Fruit fly (Drosophila melanogaster) whole organism, embryonic: Measurements from ENCODE around the gene CG13917.

Source experiments
- Aef1 ChIP-seq: fragments of 200-800 bp; sonication (Bioruptor generic); IDR thresholded peaks from 3 replicates; pipeline ENCODE4 v1.3.6; 2022; ENCODE audit warnings: missing biosample characterization, missing genetic modification characterization
- Bteb2 ChIP-seq: fragments of 200-800 bp; sonication (Bioruptor generic); optimal IDR thresholded peaks from 2 replicates; lab custom pipeline; 2016; ENCODE audit warnings: missing biosample characterization, missing genetic modification characterization
- CG10274 ChIP-seq: fragments of 200-800 bp; sonication (Bioruptor generic); optimal IDR thresholded peaks from 3 replicates; lab custom pipeline; 2017; ENCODE audit warnings: missing biosample characterization, mild to moderate bottlenecking, missing genetic modification characterization
- CG10543 ChIP-seq: fragments of 200-800 bp; sonication (Bioruptor generic); optimal IDR thresholded peaks from 3 replicates; lab custom pipeline; 2017; ENCODE audit warnings: missing biosample characterization, mild to moderate bottlenecking, missing genetic modification characterization, moderate library complexity
- CG11695 ChIP-seq: fragments of 200-800 bp; sonication (Bioruptor generic); IDR thresholded peaks from 3 replicates; pipeline ENCODE4 v1.3.6; 2022; ENCODE audit warnings: missing biosample characterization, missing genetic modification characterization
- CG12942 ChIP-seq: fragments of 200-800 bp; sonication (Bioruptor generic); optimal IDR thresholded peaks from 3 replicates; lab custom pipeline; 2016; ENCODE audit warnings: missing biosample characterization, missing genetic modification characterization
- CG14860 ChIP-seq: fragments of 200-800 bp; sonication (Bioruptor generic); IDR thresholded peaks from 3 replicates; pipeline ENCODE4 v1.3.6; 2022; ENCODE audit warnings: missing biosample characterization, missing genetic modification characterization; ENCODE audit not compliant: partially characterized antibody
- CG16813 ChIP-seq: fragments of 200-800 bp; sonication (Bioruptor generic); IDR thresholded peaks from 3 replicates; pipeline ENCODE4 v1.3.6; 2022; ENCODE audit warnings: missing biosample characterization, missing genetic modification characterization; ENCODE audit not compliant: partially characterized antibody
- CG17359 ChIP-seq: fragments of 200-800 bp; sonication (Bioruptor generic); optimal IDR thresholded peaks from 3 replicates; lab custom pipeline; 2018; ENCODE audit warnings: missing biosample characterization, mild to moderate bottlenecking, missing genetic modification characterization, moderate library complexity
- CG18599 ChIP-seq: fragments of 200-800 bp; sonication (Bioruptor generic); optimal IDR thresholded peaks from 3 replicates; lab custom pipeline; 2017; ENCODE audit warnings: missing biosample characterization, missing genetic modification characterization, mild to moderate bottlenecking, moderate library complexity, missing genetic modification reagents
- CG2116 ChIP-seq: fragments of 200-800 bp; sonication (Bioruptor generic); optimal IDR thresholded peaks from 3 replicates; lab custom pipeline; 2018; ENCODE audit warnings: missing biosample characterization, mild to moderate bottlenecking, missing genetic modification characterization
- CG34224 ChIP-seq: fragments of 200-800 bp; sonication (Bioruptor generic); IDR thresholded peaks from 3 replicates; pipeline ENCODE4 v1.3.6; 2022; ENCODE audit warnings: missing biosample characterization, missing genetic modification characterization; ENCODE audit not compliant: partially characterized antibody
- CG3726 ChIP-seq: fragments of 200-800 bp; sonication (Bioruptor generic); IDR thresholded peaks from 3 replicates; pipeline ENCODE4, ENCODE4 v1.3.6; 2022; ENCODE audit warnings: missing biosample characterization, missing genetic modification characterization
- CG4282 ChIP-seq: fragments of 200-800 bp; sonication (Bioruptor generic); optimal IDR thresholded peaks from 2 replicates; lab custom pipeline; 2016; ENCODE audit warnings: missing biosample characterization, missing genetic modification characterization
- CG43689 ChIP-seq: fragments of 200-800 bp; sonication (Bioruptor generic); IDR thresholded peaks from 2 replicates; pipeline ENCODE4 v1.3.6; 2022; ENCODE audit warnings: missing biosample characterization, missing genetic modification characterization
- CG4617 ChIP-seq: fragments of 200-800 bp; sonication (Bioruptor generic); optimal IDR thresholded peaks from 3 replicates; lab custom pipeline; 2016; ENCODE audit warnings: missing biosample characterization, missing genetic modification characterization, borderline replicate concordance
- CG6683 ChIP-seq: fragments of 200-800 bp; sonication (Bioruptor generic); optimal IDR thresholded peaks from 2 replicates; lab custom pipeline; 2017; ENCODE audit warnings: missing biosample characterization, mild to moderate bottlenecking, missing genetic modification characterization, missing genetic modification reagents
- CG6791 ChIP-seq: fragments of 200-800 bp; sonication (Bioruptor generic); IDR thresholded peaks from 3 replicates; pipeline ENCODE4 v1.3.6; 2022; ENCODE audit warnings: missing biosample characterization, missing genetic modification characterization; ENCODE audit not compliant: partially characterized antibody
- CG7372 ChIP-seq: fragments of 200-800 bp; sonication (Bioruptor generic); IDR thresholded peaks from 2 replicates; pipeline ENCODE4 v1.3.6; 2022; ENCODE audit warnings: missing biosample characterization, missing genetic modification characterization
- CG8944 ChIP-seq: fragments of 200-800 bp; sonication (Bioruptor generic); optimal IDR thresholded peaks from 3 replicates; lab custom pipeline; 2016; ENCODE audit warnings: missing biosample characterization, missing genetic modification characterization
- CG9609 ChIP-seq: fragments of 200-800 bp; sonication (Bioruptor generic); optimal IDR thresholded peaks from 3 replicates; lab custom pipeline; 2016; ENCODE audit warnings: missing biosample characterization, missing genetic modification characterization
- Camta ChIP-seq: fragments of 200-800 bp; sonication (Bioruptor generic); optimal IDR thresholded peaks from 2 replicates; lab custom pipeline; 2016; ENCODE audit warnings: missing biosample characterization, missing genetic modification characterization
- HmgZ ChIP-seq: fragments of 200-800 bp; sonication (Bioruptor generic); optimal IDR thresholded peaks from 2 replicates; lab custom pipeline; 2018; ENCODE audit warnings: missing biosample characterization, mild to moderate bottlenecking, missing genetic modification characterization
- Hr39 ChIP-seq: fragments of >200 bp; optimal IDR thresholded peaks from 2 replicates; lab custom pipeline; 2017
- Lpt ChIP-seq: fragments of >200 bp; optimal IDR thresholded peaks from 2 replicates; lab custom pipeline; 2018; ENCODE audit warnings: missing biosample characterization, missing genetic modification characterization
- Myb ChIP-seq: fragments of 200-800 bp; sonication (Bioruptor generic); optimal IDR thresholded peaks from 2 replicates; lab custom pipeline; 2016; ENCODE audit warnings: missing biosample characterization, missing genetic modification characterization
- NC2β ChIP-seq: fragments of 200-800 bp; sonication (Bioruptor generic); optimal IDR thresholded peaks from 2 replicates; lab custom pipeline; 2016; ENCODE audit warnings: missing biosample characterization, missing genetic modification characterization
- Rfx ChIP-seq: fragments of 200-800 bp; sonication (Bioruptor generic); IDR thresholded peaks from 2 replicates; pipeline ENCODE4 v1.3.6; 2022; ENCODE audit warnings: missing biosample characterization, missing genetic modification characterization
- Six4 ChIP-seq: fragments of 200-800 bp; sonication (Bioruptor generic); optimal IDR thresholded peaks from 2 replicates; lab custom pipeline; 2016; ENCODE audit warnings: missing biosample characterization, missing genetic modification characterization
- Sry-δ ChIP-seq: fragments of 200-800 bp; sonication (Bioruptor generic); optimal IDR thresholded peaks from 2 replicates; lab custom pipeline; 2016; ENCODE audit warnings: missing biosample characterization, missing genetic modification characterization
- Xbp1 ChIP-seq: fragments of 200-800 bp; sonication (Bioruptor generic); optimal IDR thresholded peaks from 3 replicates; lab custom pipeline; 2016; ENCODE audit warnings: missing biosample characterization, mild to moderate bottlenecking, missing genetic modification characterization
- aop ChIP-seq: fragments of 200-800 bp; sonication (Bioruptor generic); IDR thresholded peaks from 2 replicates; pipeline ENCODE4 v1.3.6; 2022; ENCODE audit warnings: missing biosample characterization, missing genetic modification characterization
- ash1 ChIP-seq: fragments of 200-800 bp; sonication (Bioruptor generic); optimal IDR thresholded peaks from 2 replicates; lab custom pipeline; 2018; ENCODE audit warnings: missing biosample characterization, mild to moderate bottlenecking, missing genetic modification characterization
- bsh ChIP-seq, 2 experiments: fragments of 200-800 bp; sonication (Bioruptor generic); optimal IDR thresholded peaks; 2 replicates each; lab custom pipeline; 2017 to 2018; ENCODE audit warnings: mild to moderate bottlenecking in 2 of 2, missing biosample characterization in 2 of 2, missing genetic modification characterization in 2 of 2, moderate library complexity in 1 of 2
- caup ChIP-seq: fragments of 200-800 bp; sonication (Bioruptor generic); optimal IDR thresholded peaks from 3 replicates; lab custom pipeline; 2017; ENCODE audit warnings: missing biosample characterization, mild to moderate bottlenecking, missing genetic modification characterization, moderate library complexity; ENCODE audit not compliant: severe bottlenecking
- chn ChIP-seq: fragments of 200-800 bp; sonication (Bioruptor generic); optimal IDR thresholded peaks from 2 replicates; lab custom pipeline; 2016; ENCODE audit warnings: missing biosample characterization, missing genetic modification characterization
- dati ChIP-seq: fragments of 200-800 bp; sonication (Bioruptor generic); IDR thresholded peaks from 2 replicates; pipeline ENCODE4 v1.3.6; 2022; ENCODE audit warnings: missing biosample characterization, missing genetic modification characterization
- dmrt11E ChIP-seq: fragments of 200-800 bp; sonication (Bioruptor generic); optimal IDR thresholded peaks from 3 replicates; lab custom pipeline; 2018; ENCODE audit warnings: missing biosample characterization, mild to moderate bottlenecking, missing genetic modification characterization, moderate library complexity
- ham ChIP-seq: fragments of 200-800 bp; sonication (Bioruptor generic); IDR thresholded peaks from 2 replicates; pipeline ENCODE4 v1.3.6; 2022; ENCODE audit warnings: missing biosample characterization, missing genetic modification characterization
- hth ChIP-seq: fragments of >200 bp; optimal IDR thresholded peaks from 2 replicates; lab custom pipeline; 2017; ENCODE audit warnings: inconsistent platforms
- nau ChIP-seq: fragments of 200-800 bp; sonication (Bioruptor generic); optimal IDR thresholded peaks from 3 replicates; lab custom pipeline; 2017; ENCODE audit warnings: missing biosample characterization, mild to moderate bottlenecking, missing genetic modification characterization, missing genetic modification reagents
- peb ChIP-seq: fragments of 200-800 bp; sonication (Bioruptor generic); IDR thresholded peaks from 2 replicates; pipeline ENCODE4 v1.3.6; 2022; ENCODE audit warnings: missing biosample characterization, missing genetic modification characterization
- psq ChIP-seq: fragments of 200-800 bp; sonication (Bioruptor generic); optimal IDR thresholded peaks from 2 replicates; lab custom pipeline; 2017; ENCODE audit warnings: missing biosample characterization, missing genetic modification characterization
- ro ChIP-seq: fragments of 200-800 bp; sonication (Bioruptor generic); IDR thresholded peaks from 2 replicates; pipeline ENCODE4 v1.3.6; 2022; ENCODE audit warnings: missing biosample characterization, missing genetic modification characterization
- slou ChIP-seq: fragments of 200-800 bp; sonication (Bioruptor generic); optimal IDR thresholded peaks from 3 replicates; lab custom pipeline; 2016; ENCODE audit warnings: missing biosample characterization, missing genetic modification characterization
- sug ChIP-seq: fragments of 200-800 bp; optimal IDR thresholded peaks from 2 replicates; lab custom pipeline; 2019; ENCODE audit warnings: missing biosample characterization, mild to moderate bottlenecking, missing genetic modification characterization, moderate library complexity
- toy ChIP-seq: fragments of 200-800 bp; sonication (Bioruptor generic); IDR thresholded peaks from 2 replicates; pipeline ENCODE4 v1.3.6; 2022; ENCODE audit warnings: missing biosample characterization, missing genetic modification characterization
- tup ChIP-seq: fragments of 200-800 bp; sonication (Bioruptor generic); optimal IDR thresholded peaks from 2 replicates; lab custom pipeline; 2016; ENCODE audit warnings: missing biosample characterization, mild to moderate bottlenecking, missing genetic modification characterization, moderate library complexity
- usp ChIP-seq: fragments of >200 bp; optimal IDR thresholded peaks from 2 replicates; lab custom pipeline; 2017; ENCODE audit warnings: missing biosample characterization, missing genetic modification characterization
- zf30C ChIP-seq: fragments of 200-800 bp; sonication (Bioruptor generic); optimal IDR thresholded peaks from 3 replicates; lab custom pipeline; 2018; ENCODE audit warnings: missing biosample characterization, mild to moderate bottlenecking, missing genetic modification characterization

The CG13917 gene

DNA sequence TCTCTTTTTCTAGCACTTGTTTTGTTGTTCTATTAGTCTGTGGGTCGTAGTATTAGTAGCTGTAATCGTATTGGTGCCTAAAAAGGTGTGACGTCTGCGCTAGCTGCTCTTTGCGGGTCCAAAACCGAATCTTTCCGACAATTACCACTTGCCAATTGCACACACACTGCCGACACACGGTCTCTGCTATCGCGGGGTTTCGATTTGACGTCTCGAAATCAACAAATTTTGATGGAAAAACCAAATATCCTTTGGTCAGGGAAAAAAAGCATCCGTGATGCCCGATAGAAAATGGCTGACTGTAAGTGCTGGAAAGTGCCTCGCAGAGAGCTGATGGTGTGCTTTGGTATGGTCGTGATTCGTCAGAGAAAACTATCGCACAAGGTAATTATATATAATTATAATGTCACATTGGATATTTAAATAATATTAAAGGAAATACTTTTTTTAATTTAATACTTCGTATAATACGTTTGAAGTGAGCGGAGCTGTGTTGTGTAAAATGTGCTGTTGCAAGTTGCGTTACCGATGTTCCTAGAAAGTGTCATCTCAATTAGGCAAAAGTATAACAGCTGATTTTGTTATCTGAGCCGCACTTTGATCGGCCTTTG, 18.2 kb upstream of the CG13917 start, which contains the start of the genes Pex10 and CG12099 (continued):
- peak; percentile 91 for TF ChIP-seq CG7372 (GFP tag; lab: Robert Waterston, UW)
- TF ChIP-seq Lpt, result no peak
- TF ChIP-seq CG6791 (GFP tag; lab: Robert Waterston, UW), result peak; percentile 86
- peak; percentile 96 for TF ChIP-seq CG14860 (GFP tag; lab: Robert Waterston, UW)
- TF ChIP-seq Camta (GFP tag; lab: Kevin White, UChicago), result peak; percentile 48
- TF ChIP-seq dati, result 0 out of 2 replicates have a peak, but pooled peaks have one; percentile 48
- peak; percentile 97 for TF ChIP-seq CG16813 (GFP tag; lab: Robert Waterston, UW)
- peak; percentile 84 for TF ChIP-seq HmgZ (tag; lab: Kevin White, UChicago)
- TF ChIP-seq Aef1, result peak; percentile 91
- peak; percentile 51 for TF ChIP-seq ro
- peak; percentile 48; the same call in 1 of the 2 replicates for TF ChIP-seq toy
- TF ChIP-seq Bteb2 (GFP tag; lab: Kevin White, UChicago), result peak; percentile 66
- peak in 1 of 2 experiments; percentile 81 for TF ChIP-seq bsh (GFP tag; optimal IDR thresholded peaks at IDR 0.05; lab: Kevin White, UChicago)
- no peak for TF ChIP-seq CG4282 (GFP tag; lab: Kevin White, UChicago)
- peak; percentile 88 for TF ChIP-seq caup (GFP tag; lab: Kevin White, UChicago)
- TF ChIP-seq sug (tag; lab: Kevin White, UChicago), result peak; percentile 93
- TF ChIP-seq aop (GFP tag; lab: Robert Waterston, UW), result peak; percentile 47; the same call in 1 of the 2 replicates
- peak; percentile 92 for TF ChIP-seq CG10543 (GFP tag; lab: Kevin White, UChicago)
- TF ChIP-seq CG17359 (tag; lab: Kevin White, UChicago), result peak; percentile 85
- TF ChIP-seq CG43689 (GFP tag; lab: Robert Waterston, UW), result peak; percentile 69; the same call in 1 of the 2 replicates
- TF ChIP-seq Xbp1 (GFP tag; lab: Kevin White, UChicago), result peak; percentile 94
- peak; percentile 72 for TF ChIP-seq psq
- peak; percentile 85 for TF ChIP-seq CG2116
- TF ChIP-seq Sry-δ (GFP tag; lab: Kevin White, UChicago), result peak; percentile 87
- TF ChIP-seq CG4617, result peak; percentile 86
- peak; percentile 89 for TF ChIP-seq slou (GFP tag; lab: Kevin White, UChicago)
- peak; percentile 58 for TF ChIP-seq CG9609 (GFP tag; lab: Kevin White, UChicago)
- TF ChIP-seq chn (GFP tag; lab: Kevin White, UChicago), result peak; percentile 81
- TF ChIP-seq zf30C (GFP tag; lab: Kevin White, UChicago), result no peak
- peak; percentile 96 for TF ChIP-seq Rfx (GFP tag; lab: Robert Waterston, UW)
- TF ChIP-seq CG18599 (GFP tag; lab: Kevin White, UChicago), result peak; percentile 89
- no peak for TF ChIP-seq Hr39
- peak; percentile 89 for TF ChIP-seq CG34224
- TF ChIP-seq CG11695 (GFP tag; lab: Robert Waterston, UW), result peak; percentile 84
- peak; percentile 92 for TF ChIP-seq CG12942
- TF ChIP-seq hth (lab: Kevin White, UChicago), result no peak
- peak; percentile 85 for TF ChIP-seq peb (GFP tag; lab: Robert Waterston, UW)
- TF ChIP-seq NC2β (GFP tag; lab: Kevin White, UChicago), result peak; percentile 27
- peak; percentile 87 for TF ChIP-seq Six4 (GFP tag; lab: Kevin White, UChicago)
- TF ChIP-seq ham, result peak; percentile 77; the same call in 1 of the 2 replicates
- TF ChIP-seq dmrt11E, result peak; percentile 87
- peak; percentile 78 for TF ChIP-seq tup (GFP tag; lab: Kevin White, UChicago)
- TF ChIP-seq Myb (GFP tag; lab: Kevin White, UChicago), result peak; percentile 38
- no peak for TF ChIP-seq nau (GFP tag; lab: Kevin White, UChicago)
- TF ChIP-seq CG3726, result peak; percentile 88; the same call in 2 of the 3 replicates
- TF ChIP-seq usp, result no peak
- TF ChIP-seq CG6683, result peak; percentile 59
- TF ChIP-seq ash1 (GFP tag; lab: Kevin White, UChicago), result no peak
- peak; percentile 72 for TF ChIP-seq CG8944 (GFP tag; lab: Kevin White, UChicago)
- peak; percentile 63 for TF ChIP-seq CG10274 (GFP tag; lab: Kevin White, UChicago)
